Worm (Caenorhabditis elegans) whole organism, late embryonic: ENCODE data around the gene T25F10.1.

ENCODE experiments used
- K02D7.2 ChIP-seq: sonication (generic microtip); optimal IDR thresholded peaks from 2 replicates; lab custom pipeline; 2017; ENCODE audit warnings: mild to moderate bottlenecking, missing genetic modification characterization, missing compliant biosample characterization
- K09A11.1 ChIP-seq: sonication (generic microtip); optimal IDR thresholded peaks from 2 replicates; lab custom pipeline; 2017; ENCODE audit warnings: antibody characterized with exemption, mild to moderate bottlenecking, missing genetic modification characterization, missing compliant biosample characterization; ENCODE audit not compliant: insufficient read depth
- T23F11.4 ChIP-seq: fragments of 200-800 bp; sonication (Bioruptor generic); optimal IDR thresholded peaks from 2 replicates; lab custom pipeline; 2018; ENCODE audit warnings: mild to moderate bottlenecking, missing genetic modification characterization, missing compliant biosample characterization
- Y22D7AL.16 ChIP-seq: sonication (generic microtip); optimal IDR thresholded peaks from 2 replicates; lab custom pipeline; 2016; ENCODE audit warnings: missing genetic modification characterization, missing compliant biosample characterization
- ceh-14 ChIP-seq: sonication (generic microtip); optimal IDR thresholded peaks from 2 replicates; lab custom pipeline; 2016; ENCODE audit warnings: missing genotype, missing genetic modification characterization, missing compliant biosample characterization
- ceh-18 ChIP-seq: sonication (generic microtip); optimal IDR thresholded peaks from 2 replicates; lab custom pipeline; 2016; ENCODE audit warnings: missing genetic modification characterization, missing compliant biosample characterization
- ceh-19 ChIP-seq: fragments of 200-800 bp; sonication (Bioruptor generic); optimal IDR thresholded peaks from 2 replicates; lab custom pipeline; 2018; ENCODE audit warnings: mild to moderate bottlenecking, missing genetic modification characterization, missing compliant biosample characterization
- ceh-2 ChIP-seq: sonication (generic microtip); optimal IDR thresholded peaks from 2 replicates; lab custom pipeline; 2016; ENCODE audit warnings: missing genotype, missing genetic modification characterization, missing compliant biosample characterization
- ceh-31 ChIP-seq: sonication (generic microtip); optimal IDR thresholded peaks from 2 replicates; lab custom pipeline; 2016; ENCODE audit warnings: missing genetic modification characterization, missing compliant biosample characterization
- ceh-34 ChIP-seq: sonication (generic microtip); optimal IDR thresholded peaks from 2 replicates; lab custom pipeline; 2016; ENCODE audit warnings: mild to moderate bottlenecking, missing genetic modification characterization, missing compliant biosample characterization
- ceh-45 ChIP-seq: fragments of 200-800 bp; sonication (Bioruptor generic); IDR thresholded peaks from 2 replicates; pipeline ENCODE4 v1.3.6; 2022; ENCODE audit warnings: missing genetic modification reagents, missing genetic modification characterization, missing compliant biosample characterization
- ceh-6 ChIP-seq: fragments of 200-800 bp; sonication (Bioruptor generic); optimal IDR thresholded peaks from 2 replicates; lab custom pipeline; 2018; ENCODE audit warnings: mild to moderate bottlenecking, missing genetic modification characterization, missing compliant biosample characterization
- ceh-9 ChIP-seq: sonication (generic microtip); optimal IDR thresholded peaks from 2 replicates; lab custom pipeline; 2016; ENCODE audit warnings: mild to moderate bottlenecking, missing genetic modification characterization, inconsistent platforms, missing compliant biosample characterization
- che-1 ChIP-seq: sonication (generic microtip); optimal IDR thresholded peaks from 2 replicates; lab custom pipeline; 2016; ENCODE audit warnings: mild to moderate bottlenecking, missing genetic modification characterization, missing compliant biosample characterization
- elt-2 ChIP-seq: sonication (generic microtip); optimal IDR thresholded peaks from 2 replicates; lab custom pipeline; 2016; ENCODE audit warnings: missing genetic modification reagents, missing genetic modification characterization, missing compliant biosample characterization
- ets-4 ChIP-seq: sonication (generic microtip); optimal IDR thresholded peaks from 2 replicates; lab custom pipeline; 2016; ENCODE audit warnings: missing genetic modification characterization, missing compliant biosample characterization
- fkh-10 ChIP-seq: fragments of 150-350 bp; optimal IDR thresholded peaks from 2 replicates; lab custom pipeline; 2014; ENCODE audit warnings: missing biosample characterization, missing genetic modification reagents, missing genetic modification characterization
- fkh-6 ChIP-seq: sonication (generic microtip); optimal IDR thresholded peaks from 2 replicates; lab custom pipeline; 2016; ENCODE audit warnings: missing genetic modification characterization, missing compliant biosample characterization
- gmeb-2 ChIP-seq: sonication (generic microtip); optimal IDR thresholded peaks from 2 replicates; lab custom pipeline; 2016; ENCODE audit warnings: missing genetic modification characterization, inconsistent platforms, missing compliant biosample characterization
- hlh-13 ChIP-seq: fragments of 200-800 bp; sonication (Bioruptor generic); optimal IDR thresholded peaks from 2 replicates; lab custom pipeline; 2018; ENCODE audit warnings: mild to moderate bottlenecking, missing genetic modification characterization, missing compliant biosample characterization
- hlh-8 ChIP-seq: sonication (generic microtip); optimal IDR thresholded peaks from 2 replicates; lab custom pipeline; 2016; ENCODE audit warnings: missing genotype, missing genetic modification characterization, missing compliant biosample characterization
- lim-6 ChIP-seq: sonication (generic microtip); optimal IDR thresholded peaks from 2 replicates; lab custom pipeline; 2016; ENCODE audit warnings: missing genetic modification characterization, missing compliant biosample characterization
- lin-11 ChIP-seq: fragments of 200-800 bp; sonication (Bioruptor generic); optimal IDR thresholded peaks from 2 replicates; lab custom pipeline; 2018; ENCODE audit warnings: mild to moderate bottlenecking, missing genetic modification characterization, missing compliant biosample characterization
- madf-2 ChIP-seq: sonication (generic microtip); optimal IDR thresholded peaks from 2 replicates; lab custom pipeline; 2017; ENCODE audit warnings: missing genetic modification characterization, missing compliant biosample characterization
- nfya-1 ChIP-seq: sonication (generic microtip); optimal IDR thresholded peaks from 2 replicates; lab custom pipeline; 2017; ENCODE audit warnings: missing genetic modification characterization, mild to moderate bottlenecking, missing compliant biosample characterization, antibody characterized with exemption, moderate library complexity
- odd-2 ChIP-seq: sonication (generic microtip); optimal IDR thresholded peaks from 2 replicates; lab custom pipeline; 2017; ENCODE audit warnings: antibody characterized with exemption, mild to moderate bottlenecking, missing genetic modification characterization, missing compliant biosample characterization
- pha-2 ChIP-seq: sonication (generic microtip); optimal IDR thresholded peaks from 2 replicates; lab custom pipeline; 2017; ENCODE audit warnings: mild to moderate bottlenecking, missing genetic modification characterization, missing compliant biosample characterization
- ref-2 ChIP-seq: sonication (generic microtip); optimal IDR thresholded peaks from 2 replicates; lab custom pipeline; 2016; ENCODE audit warnings: missing genetic modification characterization, missing compliant biosample characterization
- rnt-1 ChIP-seq: sonication (generic microtip); optimal IDR thresholded peaks from 2 replicates; lab custom pipeline; 2016; ENCODE audit warnings: missing genetic modification characterization, missing compliant biosample characterization
- tbx-2 ChIP-seq: sonication (generic microtip); optimal IDR thresholded peaks from 2 replicates; lab custom pipeline; 2016; ENCODE audit warnings: missing genetic modification characterization, missing compliant biosample characterization
- tbx-7 ChIP-seq: sonication (generic microtip); optimal IDR thresholded peaks from 2 replicates; lab custom pipeline; 2016; ENCODE audit warnings: missing genotype, missing genetic modification characterization, missing compliant biosample characterization
- ttx-3 ChIP-seq: sonication (generic microtip); optimal IDR thresholded peaks from 2 replicates; lab custom pipeline; 2016; ENCODE audit warnings: missing genetic modification reagents, missing genetic modification characterization, missing compliant biosample characterization
- unc-42 ChIP-seq: sonication (generic microtip); optimal IDR thresholded peaks from 2 replicates; lab custom pipeline; 2016; ENCODE audit warnings: missing genotype, missing genetic modification characterization, missing compliant biosample characterization
- unc-55 ChIP-seq: sonication (generic microtip); optimal IDR thresholded peaks from 2 replicates; lab custom pipeline; 2017; ENCODE audit warnings: missing biosample characterization, missing genetic modification reagents, missing genetic modification characterization
- unc-86 ChIP-seq: sonication (generic microtip); optimal IDR thresholded peaks from 2 replicates; lab custom pipeline; 2016; ENCODE audit warnings: missing genetic modification characterization, missing compliant biosample characterization
- zip-5 ChIP-seq: sonication (generic microtip); optimal IDR thresholded peaks from 2 replicates; lab custom pipeline; 2016; ENCODE audit warnings: missing genetic modification characterization, missing compliant biosample characterization
- ztf-16 ChIP-seq: sonication (generic microtip); optimal IDR thresholded peaks from 2 replicates; lab custom pipeline; 2017; ENCODE audit warnings: missing genetic modification characterization, missing compliant biosample characterization

Gene T25F10.1

DNA sequence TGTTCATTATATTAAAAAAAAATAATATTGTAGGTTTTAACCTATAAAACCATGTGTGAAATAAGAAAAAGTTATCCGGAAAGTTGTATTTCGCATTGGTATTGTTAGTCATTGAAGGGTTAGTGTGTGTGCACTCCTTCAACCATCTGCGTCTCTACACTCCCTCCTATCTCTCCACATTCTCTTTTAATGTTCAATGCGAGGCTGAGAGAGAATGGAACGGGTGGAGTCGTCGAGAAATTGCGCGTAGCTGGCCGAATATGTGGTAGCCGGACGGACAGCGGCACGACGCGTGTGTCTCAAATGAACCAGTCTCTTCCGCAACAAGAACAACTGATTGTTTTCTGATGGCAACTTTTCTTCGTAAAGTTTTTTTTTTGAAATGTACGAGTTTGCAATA, 28.6 kb downstream of the T25F10.1 start:
- TF ChIP-seq ceh-31 (tag; lab: Kevin White, UChicago) (peak; percentile 52), madf-2 (tag; lab: Kevin White, UChicago) (no peak), unc-55 (GFP tag; lab: Kevin White, UChicago) (no peak), ceh-6 (GFP tag; lab: Kevin White, UChicago) (no peak), ref-2 (tag; lab: Kevin White, UChicago) (no peak), ceh-19 (peak; percentile 12), ceh-14 (tag; lab: Kevin White, UChicago) (no peak), lin-11 (tag; lab: Kevin White, UChicago) (no peak), T23F11.4 (GFP tag; lab: Kevin White, UChicago) (no peak), nfya-1 (tag; lab: Kevin White, UChicago) (peak; percentile 22), pha-2 (tag; lab: Kevin White, UChicago) (peak; percentile 28), K09A11.1 (tag; lab: Kevin White, UChicago) (no peak)

DNA sequence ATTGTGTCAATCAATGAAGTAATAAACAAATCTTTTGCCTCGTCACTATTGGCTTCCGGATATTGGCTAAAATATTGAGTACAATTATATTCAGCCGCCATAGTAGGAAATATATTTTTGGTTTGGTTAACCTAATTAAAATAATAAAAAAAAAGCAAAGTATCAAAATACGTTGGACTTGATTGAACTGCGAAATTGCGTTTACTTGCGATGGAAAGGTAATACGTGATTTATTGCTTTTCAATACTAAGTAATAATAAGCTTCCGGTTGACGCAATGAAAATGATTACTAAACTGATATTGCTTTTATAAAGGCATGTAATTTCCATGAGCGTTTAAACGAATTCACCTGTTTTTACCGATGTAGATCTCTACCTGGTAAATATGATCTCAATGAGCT, 31.3 kb downstream of the T25F10.1 start, which contains the start of gene dmsr-9:
Gene dmsr-9 (minus strand): TSS at position 101 of the 400 bp plus-strand sequence.
- TF ChIP-seq hlh-13 (GFP tag; lab: Kevin White, UChicago) (no peak), zip-5 (tag; lab: Kevin White, UChicago) (no peak), unc-55 (GFP tag; lab: Kevin White, UChicago) (no peak), ceh-18 (tag; lab: Kevin White, UChicago) (no peak), ceh-34 (tag; lab: Kevin White, UChicago) (no peak), tbx-7 (tag; lab: Kevin White, UChicago) (no peak), ets-4 (tag; lab: Kevin White, UChicago) (no peak)

DNA sequence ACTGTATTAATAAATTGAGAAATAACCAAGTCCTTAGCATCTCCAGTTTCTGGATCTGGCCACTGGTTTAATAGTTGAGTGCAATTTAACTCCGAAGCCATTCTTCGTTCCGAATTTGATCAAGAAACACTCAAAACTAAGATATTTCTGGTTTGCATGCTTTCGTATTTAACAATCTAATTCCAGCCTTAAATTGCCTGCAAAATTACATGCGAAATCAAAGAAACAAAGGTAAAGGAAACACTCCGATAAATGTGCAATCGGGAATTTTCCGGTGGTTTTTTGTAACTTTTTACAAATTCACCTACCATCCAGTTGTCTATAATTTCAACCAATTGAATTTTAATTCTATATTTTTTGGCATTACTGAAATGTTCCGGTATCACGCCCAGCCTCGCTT, 33.5 kb downstream of the T25F10.1 start, which contains the start of gene dmsr-10:
Gene dmsr-10 (minus strand): TSS at position 101 of the 400 bp plus-strand sequence.
- TF ChIP-seq elt-2 (tag; lab: Kevin White, UChicago), result no peak
- TF ChIP-seq che-1 (tag; lab: Kevin White, UChicago), result no peak
- no peak for TF ChIP-seq fkh-6 (tag; lab: Kevin White, UChicago)
- TF ChIP-seq, all 69 proteins: peak for 0

DNA sequence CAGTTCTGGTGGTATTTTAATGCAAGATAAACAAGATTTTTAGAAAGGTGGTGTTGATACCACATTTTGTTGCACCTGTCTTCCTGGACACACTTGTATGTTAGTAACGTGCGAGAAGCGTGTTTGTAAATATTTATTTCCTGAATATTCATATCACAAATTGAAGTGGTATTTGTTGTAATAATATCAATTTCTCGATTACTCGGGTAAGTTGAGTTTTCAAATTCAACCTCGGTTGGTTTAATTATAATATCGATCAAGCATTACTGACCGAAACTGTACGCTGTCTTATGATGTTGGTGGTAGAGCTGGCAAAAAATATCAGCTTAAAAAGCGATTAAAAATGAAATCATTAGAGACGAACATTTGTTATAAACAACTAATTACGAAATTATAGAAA, 35.7 kb downstream of the T25F10.1 start, which contains the start of gene dmsr-11:
Gene dmsr-11 (minus strand): TSS at position 101 of the 400 bp plus-strand sequence.
- TF ChIP-seq nfya-1 (tag; lab: Kevin White, UChicago) (no peak), pha-2 (tag; lab: Kevin White, UChicago) (no peak), ceh-45 (GFP tag; lab: Robert Waterston, UW) (no peak), ceh-9 (tag; lab: Kevin White, UChicago) (no peak), T23F11.4 (GFP tag; lab: Kevin White, UChicago) (no peak), hlh-13 (GFP tag; lab: Kevin White, UChicago) (no peak), ceh-6 (GFP tag; lab: Kevin White, UChicago) (no peak), unc-42 (tag; lab: Kevin White, UChicago) (no peak), gmeb-2 (tag; lab: Kevin White, UChicago) (no peak), ceh-2 (no peak), ztf-16 (tag; lab: Kevin White, UChicago) (no peak), tbx-2 (tag; lab: Kevin White, UChicago) (no peak), ceh-34 (tag; lab: Kevin White, UChicago) (no peak), unc-86 (tag; lab: Kevin White, UChicago) (no peak), K02D7.2 (tag; lab: Kevin White, UChicago) (no peak)
- TF ChIP-seq, all 69 proteins: peak for 0

DNA sequence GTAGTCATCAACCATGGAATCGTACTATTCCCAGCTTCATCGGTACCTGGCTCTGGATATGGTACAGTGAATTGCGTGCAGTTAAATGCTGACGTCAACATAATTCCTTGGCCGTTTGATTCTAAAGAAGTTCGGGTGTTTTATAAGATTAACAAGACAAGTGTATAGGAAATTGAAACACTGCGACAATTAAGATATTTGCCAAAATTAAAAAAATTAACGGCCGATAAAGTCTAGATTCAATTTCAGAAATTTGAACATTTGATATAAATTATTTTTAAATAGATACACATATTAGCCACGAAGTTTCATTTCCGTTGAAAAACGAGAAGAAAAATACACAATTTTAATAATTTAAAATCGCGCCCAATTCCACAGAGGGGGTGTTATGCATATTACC, 38.0 kb downstream of the T25F10.1 start, which contains the start of gene dmsr-12:
Gene dmsr-12 (minus strand): TSS at position 101 of the 400 bp plus-strand sequence.
- TF ChIP-seq hlh-13 (GFP tag; lab: Kevin White, UChicago) (no peak), ceh-31 (tag; lab: Kevin White, UChicago) (no peak), gmeb-2 (tag; lab: Kevin White, UChicago) (no peak), rnt-1 (no peak), ttx-3 (no peak), zip-5 (tag; lab: Kevin White, UChicago) (no peak), elt-2 (tag; lab: Kevin White, UChicago) (no peak), ceh-9 (tag; lab: Kevin White, UChicago) (no peak), ceh-19 (no peak), lim-6 (tag; lab: Kevin White, UChicago) (no peak), pha-2 (tag; lab: Kevin White, UChicago) (no peak), madf-2 (tag; lab: Kevin White, UChicago) (no peak), ceh-14 (tag; lab: Kevin White, UChicago) (no peak), Y22D7AL.16 (no peak), tbx-7 (tag; lab: Kevin White, UChicago) (no peak), hlh-8 (tag; lab: Kevin White, UChicago) (no peak), fkh-10 (GFP tag; lab: Kevin White, UChicago) (no peak), odd-2 (tag; lab: Kevin White, UChicago) (no peak), K09A11.1 (tag; lab: Kevin White, UChicago) (no peak)
